Fruit fly (Drosophila melanogaster) whole organism, embryonic: Measurements from ENCODE around the gene Prp18.

Experiments used
- CG1024 ChIP-seq: fragments of 200-800 bp; sonication (Bioruptor generic); IDR thresholded peaks from 2 replicates; pipeline ENCODE4 v1.3.6; 2022; ENCODE audit warnings: missing biosample characterization, missing genetic modification characterization
- CG12942 ChIP-seq: fragments of 200-800 bp; sonication (Bioruptor generic); optimal IDR thresholded peaks from 3 replicates; lab custom pipeline; 2016; ENCODE audit warnings: missing biosample characterization, missing genetic modification characterization
- CG17912 ChIP-seq: fragments of 200-800 bp; sonication (Bioruptor generic); optimal IDR thresholded peaks from 2 replicates; lab custom pipeline; 2018; ENCODE audit warnings: missing biosample characterization, mild to moderate bottlenecking, missing genetic modification characterization
- CG30403 ChIP-seq: fragments of 200-800 bp; sonication (Bioruptor generic); optimal IDR thresholded peaks from 3 replicates; lab custom pipeline; 2016; ENCODE audit warnings: missing biosample characterization, missing genetic modification characterization
- CG31365 ChIP-seq: fragments of 200-800 bp; sonication (Bioruptor generic); optimal IDR thresholded peaks from 2 replicates; lab custom pipeline; 2018; ENCODE audit warnings: missing biosample characterization, mild to moderate bottlenecking, missing genetic modification characterization
- Dref ChIP-seq: fragments of 200-800 bp; sonication (Bioruptor generic); IDR thresholded peaks from 2 replicates; pipeline ENCODE4 v1.3.6; 2022; ENCODE audit warnings: missing biosample characterization, missing genetic modification characterization
- HmgD ChIP-seq: fragments of 200-800 bp; sonication (Bioruptor generic); optimal IDR thresholded peaks from 3 replicates; lab custom pipeline; 2016; ENCODE audit warnings: missing biosample characterization, missing genetic modification characterization
- dan ChIP-seq: fragments of 200-800 bp; sonication (Bioruptor generic); IDR thresholded peaks from 2 replicates; pipeline ENCODE4 v1.3.6; 2022; ENCODE audit warnings: missing biosample characterization, missing genetic modification characterization
- gro ChIP-seq: fragments of 200-800 bp; sonication (Bioruptor generic); optimal IDR thresholded peaks from 2 replicates; lab custom pipeline; 2016; ENCODE audit warnings: missing biosample characterization, missing genetic modification characterization
- kah ChIP-seq: fragments of 200-800 bp; sonication (Bioruptor generic); optimal IDR thresholded peaks from 2 replicates; lab custom pipeline; 2018; ENCODE audit warnings: missing biosample characterization, mild to moderate bottlenecking, missing genetic modification characterization
- knrl ChIP-seq: fragments of 200-800 bp; sonication (Bioruptor generic); IDR thresholded peaks from 3 replicates; pipeline ENCODE4 v1.3.6; 2022; ENCODE audit warnings: missing biosample characterization, missing genetic modification characterization; ENCODE audit not compliant: partially characterized antibody
- phol ChIP-seq: fragments of 200-800 bp; sonication (Bioruptor generic); optimal IDR thresholded peaks from 3 replicates; lab custom pipeline; 2018; ENCODE audit warnings: missing biosample characterization, mild to moderate bottlenecking, missing genetic modification characterization, moderate library complexity

DNA sequence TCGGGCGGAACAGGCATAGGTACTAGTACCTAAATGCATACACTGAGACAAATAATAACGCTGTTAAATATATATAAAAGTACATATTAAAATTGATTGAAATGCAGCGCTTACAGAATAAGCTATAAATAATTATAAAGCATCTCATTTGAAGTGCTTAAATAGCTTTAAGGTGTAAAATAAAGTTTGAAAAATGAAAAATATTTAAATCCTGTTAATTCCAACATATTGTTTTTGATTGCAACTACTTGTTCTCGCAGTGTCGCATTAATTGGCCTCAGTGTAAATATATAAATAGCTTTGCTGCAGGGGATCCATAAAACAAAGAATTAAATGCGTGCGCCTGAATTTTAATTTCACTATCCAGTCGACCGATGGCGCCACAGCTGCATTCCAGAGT is 27.3 kb upstream of the Prp18 start:
- TF ChIP-seq knrl (no peak), CG12942 (GFP tag; lab: Kevin White, UChicago) (no peak), CG31365 (tag; lab: Kevin White, UChicago) (no peak), kah (GFP tag; lab: Kevin White, UChicago) (no peak), gro (GFP tag; lab: Kevin White, UChicago) (no peak), HmgD (no peak), dan (GFP tag; lab: Robert Waterston, UW) (no peak), CG1024 (GFP tag; lab: Robert Waterston, UW) (no peak), Dref (GFP tag; lab: Robert Waterston, UW) (no peak), phol (tag; lab: Kevin White, UChicago) (peak; percentile 15), CG30403 (GFP tag; lab: Kevin White, UChicago) (no peak), CG17912 (no peak)
